Worm (Caenorhabditis elegans) whole organism, young adult: Measurements from ENCODE around the gene F59A6.2.
A peak's percentile ranks its signal among the peaks of the same experiment; 100 is the strongest.

Source experiments
- B0261.1 ChIP-seq: sonication (generic microtip); optimal IDR thresholded peaks from 2 replicates; lab custom pipeline; 2016; ENCODE audit warnings: mild to moderate bottlenecking, missing genetic modification characterization, moderate library complexity, missing compliant biosample characterization
- B0336.3 ChIP-seq: fragments of 200-800 bp; sonication (Bioruptor generic); IDR thresholded peaks from 2 replicates; pipeline ENCODE4 v1.3.6; 2022; ENCODE audit warnings: missing genetic modification characterization, missing compliant biosample characterization
- F22D6.2 ChIP-seq: sonication (generic microtip); optimal IDR thresholded peaks from 2 replicates; lab custom pipeline; 2016; ENCODE audit warnings: mild to moderate bottlenecking, missing genetic modification characterization, missing compliant biosample characterization
- F23B12.7 ChIP-seq: sonication (generic microtip); optimal IDR thresholded peaks from 2 replicates; lab custom pipeline; 2017; ENCODE audit warnings: missing genetic modification characterization, mild to moderate bottlenecking, missing compliant biosample characterization, antibody characterized with exemption, moderate library complexity; ENCODE audit not compliant: insufficient read depth
- K11D2.4 ChIP-seq: fragments of 200-800 bp; sonication (Bioruptor generic); IDR thresholded peaks from 2 replicates; pipeline ENCODE4 v1.3.6; 2022; ENCODE audit warnings: missing genetic modification reagents, missing genetic modification characterization, missing compliant biosample characterization
- T07F8.4 ChIP-seq: sonication (generic microtip); optimal IDR thresholded peaks from 2 replicates; lab custom pipeline; 2016; ENCODE audit warnings: mild to moderate bottlenecking, missing genetic modification characterization, moderate library complexity, missing compliant biosample characterization
- Y56A3A.18 ChIP-seq: fragments of 200-800 bp; sonication (Bioruptor generic); IDR thresholded peaks from 2 replicates; pipeline ENCODE4 v1.3.6; 2022; ENCODE audit warnings: missing genetic modification reagents, missing genetic modification characterization, missing compliant biosample characterization
- Y79H2A.3 ChIP-seq: fragments of 200-800 bp; sonication (Bioruptor generic); conservative IDR thresholded peaks from 2 replicates; pipeline ENCODE4 v1.3.6; 2022; ENCODE audit warnings: missing genetic modification reagents, missing genetic modification characterization, missing compliant biosample characterization
- ama-1 ChIP-seq, 3 experiments: fragments of 150-350 bp in 1 of 3; sonication (generic microtip) in 2 of 3; optimal IDR thresholded peaks; 2 replicates each; lab custom pipeline; 2014 to 2018; ENCODE audit warnings: missing biosample characterization in 2 of 3, missing genetic modification characterization in 2 of 3, missing genetic modification reagents in 2 of 3
- atf-7 ChIP-seq: sonication (generic microtip); optimal IDR thresholded peaks from 2 replicates; lab custom pipeline; 2017; ENCODE audit warnings: mild to moderate bottlenecking, missing genetic modification characterization, missing compliant biosample characterization
- athp-1 ChIP-seq: sonication (generic microtip); optimal IDR thresholded peaks from 2 replicates; lab custom pipeline; 2017; ENCODE audit warnings: mild to moderate bottlenecking, missing genetic modification characterization, missing compliant biosample characterization
- attf-3 ChIP-seq: fragments of 200-800 bp; sonication (Bioruptor generic); conservative IDR thresholded peaks from 2 replicates; pipeline ENCODE4 v1.3.6; 2022; ENCODE audit warnings: missing genetic modification reagents, missing genetic modification characterization, missing compliant biosample characterization
- ccch-3 ChIP-seq: fragments of 200-800 bp; sonication (Bioruptor generic); optimal IDR thresholded peaks from 2 replicates; lab custom pipeline; 2018; ENCODE audit warnings: mild to moderate bottlenecking, missing genetic modification characterization, missing compliant biosample characterization
- cebp-1 ChIP-seq, 2 experiments: fragments of 200-800 bp in 1 of 2; sonication (Bioruptor generic) in 1 of 2; sonication (generic microtip) in 1 of 2; IDR thresholded peaks in 1 of 2; optimal IDR thresholded peaks in 1 of 2; 2 replicates each; pipeline versions ENCODE4 v1.3.6 to Lab custom; 2017 to 2022; ENCODE audit warnings: missing compliant biosample characterization in 2 of 2, missing genetic modification characterization in 2 of 2, mild to moderate bottlenecking in 1 of 2, missing genetic modification reagents in 1 of 2, moderate library complexity in 1 of 2
- cebp-2 ChIP-seq: fragments of 200-800 bp; sonication (Bioruptor generic); IDR thresholded peaks from 2 replicates; pipeline ENCODE4 v1.3.6; 2022; ENCODE audit warnings: missing genetic modification characterization, missing compliant biosample characterization
- ceh-100 ChIP-seq: fragments of 200-800 bp; sonication (Bioruptor generic); IDR thresholded peaks from 2 replicates; pipeline ENCODE4 v1.3.6; 2022; ENCODE audit warnings: missing genetic modification reagents, missing genetic modification characterization, missing compliant biosample characterization
- ceh-27 ChIP-seq: fragments of 200-800 bp; sonication (Bioruptor generic); optimal IDR thresholded peaks from 2 replicates; lab custom pipeline; 2018; ENCODE audit warnings: mild to moderate bottlenecking, missing genetic modification characterization, moderate library complexity, missing compliant biosample characterization
- ceh-79 ChIP-seq: sonication (generic microtip); optimal IDR thresholded peaks from 2 replicates; lab custom pipeline; 2017; ENCODE audit warnings: mild to moderate bottlenecking, missing genetic modification characterization, missing compliant biosample characterization
- dpl-1 ChIP-seq: fragments of 150-350 bp; optimal IDR thresholded peaks from 2 replicates; lab custom pipeline; 2014; ENCODE audit warnings: missing biosample characterization, missing genetic modification reagents, missing genetic modification characterization
- efl-1 ChIP-seq: fragments of 150-350 bp; optimal IDR thresholded peaks from 2 replicates; lab custom pipeline; 2014; ENCODE audit warnings: missing biosample characterization, missing genetic modification reagents, missing genetic modification characterization
- ets-4 ChIP-seq: fragments of 200-800 bp; sonication (Bioruptor generic); optimal IDR thresholded peaks from 2 replicates; lab custom pipeline; 2018; ENCODE audit warnings: mild to moderate bottlenecking, missing genetic modification characterization, missing compliant biosample characterization
- hrde-1 ChIP-seq: sonication (generic microtip); optimal IDR thresholded peaks from 2 replicates; lab custom pipeline; 2016; ENCODE audit warnings: missing genetic modification characterization, mild to moderate bottlenecking, missing compliant biosample characterization, moderate library complexity, missing genotype, missing genetic modification reagents, borderline replicate concordance
- let-607 ChIP-seq, 2 experiments: fragments of 200-800 bp in 1 of 2; sonication (Bioruptor generic) in 1 of 2; sonication (generic microtip) in 1 of 2; optimal IDR thresholded peaks; 2 replicates each; lab custom pipeline; 2016 to 2018; ENCODE audit warnings: mild to moderate bottlenecking in 2 of 2, missing compliant biosample characterization in 2 of 2, missing genetic modification characterization in 2 of 2, moderate library complexity in 2 of 2, missing genotype in 1 of 2
- lin-26 ChIP-seq: fragments of 200-800 bp; sonication (Bioruptor generic); IDR thresholded peaks from 2 replicates; pipeline ENCODE4 v1.3.6; 2022; ENCODE audit warnings: missing genetic modification reagents, missing genetic modification characterization, missing compliant biosample characterization
- lin-54 ChIP-seq: fragments of 200-800 bp; sonication (Bioruptor generic); optimal IDR thresholded peaks from 2 replicates; lab custom pipeline; 2018; ENCODE audit warnings: mild to moderate bottlenecking, missing genetic modification characterization, missing compliant biosample characterization
- lir-1 ChIP-seq: fragments of 200-800 bp; sonication (Bioruptor generic); conservative IDR thresholded peaks from 2 replicates; pipeline ENCODE4 v1.3.6; 2022; ENCODE audit warnings: missing genetic modification reagents, missing genetic modification characterization, missing compliant biosample characterization
- lsl-1 ChIP-seq: fragments of 200-800 bp; sonication (Bioruptor generic); optimal IDR thresholded peaks from 2 replicates; lab custom pipeline; 2018; ENCODE audit warnings: mild to moderate bottlenecking, missing genetic modification characterization, moderate library complexity, missing compliant biosample characterization
- madf-3 ChIP-seq: fragments of 200-800 bp; sonication (Bioruptor generic); IDR thresholded peaks from 2 replicates; pipeline ENCODE4 v1.3.6; 2022; ENCODE audit warnings: missing genetic modification reagents, missing genetic modification characterization, missing compliant biosample characterization
- mel-28 ChIP-seq: sonication (generic microtip); optimal IDR thresholded peaks from 2 replicates; lab custom pipeline; 2016; ENCODE audit warnings: borderline replicate concordance, mild to moderate bottlenecking, missing genetic modification characterization, missing compliant biosample characterization
- mes-4 ChIP-seq: sonication (generic microtip); optimal IDR thresholded peaks from 2 replicates; lab custom pipeline; 2016; ENCODE audit warnings: missing genotype, missing genetic modification characterization, missing compliant biosample characterization
- mxl-1 ChIP-seq: sonication (generic microtip); optimal IDR thresholded peaks from 2 replicates; lab custom pipeline; 2016; ENCODE audit warnings: missing genetic modification characterization, missing compliant biosample characterization
- nfya-2 ChIP-seq: fragments of 200-800 bp; sonication (Bioruptor generic); IDR thresholded peaks from 2 replicates; pipeline ENCODE4 v1.3.6; 2022; ENCODE audit warnings: missing genetic modification reagents, missing genetic modification characterization, missing compliant biosample characterization
- nhr-27 ChIP-seq: fragments of 200-800 bp; sonication (Bioruptor generic); optimal IDR thresholded peaks from 2 replicates; lab custom pipeline; 2018; ENCODE audit warnings: mild to moderate bottlenecking, missing genetic modification characterization, moderate library complexity, missing compliant biosample characterization
- nhr-90 ChIP-seq: sonication (generic microtip); optimal IDR thresholded peaks from 2 replicates; lab custom pipeline; 2016; ENCODE audit warnings: missing genotype, mild to moderate bottlenecking, missing genetic modification characterization, missing compliant biosample characterization
- pbrm-1 ChIP-seq: fragments of 200-800 bp; sonication (Bioruptor generic); IDR thresholded peaks from 2 replicates; pipeline ENCODE4 v1.3.6; 2022; ENCODE audit warnings: missing genetic modification reagents, missing genetic modification characterization, missing compliant biosample characterization
- rec-8 ChIP-seq, 2 experiments: sonication (generic microtip); optimal IDR thresholded peaks; 2 replicates each; lab custom pipeline; 2016; ENCODE audit warnings: mild to moderate bottlenecking in 2 of 2, missing genetic modification characterization in 2 of 2, missing genetic modification reagents in 2 of 2, missing genotype in 2 of 2, missing biosample characterization in 1 of 2, missing compliant biosample characterization in 1 of 2, moderate library complexity in 1 of 2
- repo-1 ChIP-seq: sonication (generic microtip); optimal IDR thresholded peaks from 2 replicates; lab custom pipeline; 2017; ENCODE audit warnings: mild to moderate bottlenecking, missing genetic modification characterization, missing compliant biosample characterization
- sea-2 ChIP-seq: fragments of 200-800 bp; sonication (Bioruptor generic); IDR thresholded peaks from 2 replicates; pipeline ENCODE4 v1.3.6; 2022; ENCODE audit warnings: missing genetic modification characterization, missing compliant biosample characterization
- snpc-1.1 ChIP-seq: sonication (generic microtip); optimal IDR thresholded peaks from 2 replicates; lab custom pipeline; 2017; ENCODE audit warnings: missing genetic modification characterization, mild to moderate bottlenecking, missing compliant biosample characterization, antibody characterized with exemption, moderate library complexity, missing genotype, missing genetic modification reagents; ENCODE audit not compliant: insufficient read depth
- snpc-1.3 ChIP-seq: sonication (generic microtip); optimal IDR thresholded peaks from 2 replicates; lab custom pipeline; 2017; ENCODE audit warnings: missing genetic modification characterization, mild to moderate bottlenecking, missing compliant biosample characterization, antibody characterized with exemption, moderate library complexity, missing genotype, missing genetic modification reagents; ENCODE audit not compliant: insufficient read depth
- somi-1 ChIP-seq: fragments of 200-800 bp; sonication (Bioruptor generic); optimal IDR thresholded peaks from 2 replicates; lab custom pipeline; 2018; ENCODE audit warnings: mild to moderate bottlenecking, missing genetic modification characterization, missing compliant biosample characterization
- tbp1 ChIP-seq: fragments of 200-800 bp; sonication (Bioruptor generic); optimal IDR thresholded peaks from 2 replicates; lab custom pipeline; 2018; ENCODE audit warnings: mild to moderate bottlenecking, missing genetic modification characterization, missing compliant biosample characterization
- tbx-9 ChIP-seq: sonication (generic microtip); optimal IDR thresholded peaks from 2 replicates; lab custom pipeline; 2016; ENCODE audit warnings: borderline replicate concordance, missing genetic modification characterization, inconsistent platforms, missing compliant biosample characterization
- tlf-1 ChIP-seq: fragments of 200-800 bp; sonication (Bioruptor generic); optimal IDR thresholded peaks from 2 replicates; lab custom pipeline; 2018; ENCODE audit warnings: mild to moderate bottlenecking, missing genetic modification characterization, missing compliant biosample characterization
- xnd-1 ChIP-seq: sonication (generic microtip); optimal IDR thresholded peaks from 2 replicates; lab custom pipeline; 2016; ENCODE audit warnings: missing genotype, missing genetic modification reagents, missing genetic modification characterization, missing compliant biosample characterization
- ztf-26 ChIP-seq: sonication (generic microtip); optimal IDR thresholded peaks from 2 replicates; lab custom pipeline; 2017; ENCODE audit warnings: missing genetic modification characterization, missing compliant biosample characterization

The F59A6.2 gene

ce11 chrII:5055129-5055666 lies 40.7 kb downstream of the F59A6.2 start, which contains the start of the genes ify-1 and rpl-22 (continued):
- TF ChIP-seq ceh-79 (no peak), tlf-1 (GFP tag; lab: Kevin White, UChicago) (peak; percentile 85), F23B12.7 (tag; lab: Kevin White, UChicago) (peak; percentile 79), let-607 (tag; optimal IDR thresholded peaks at IDR 0.05; lab: Kevin White, UChicago) (peak; percentile 27 to 76), snpc-1.3 (peak; percentile 60), cebp-1 (GFP tag; IDR thresholded peaks at IDR 0.05; lab: Robert Waterston, UW) (no peak), cebp-1 (tag; optimal IDR thresholded peaks at IDR 0.05; lab: Kevin White, UChicago) (peak; percentile 76), F22D6.2 (tag; lab: Kevin White, UChicago) (no peak), lsl-1 (peak; percentile 95), nhr-27 (tag; lab: Kevin White, UChicago) (no peak), mel-28 (no peak), sea-2 (GFP tag; lab: Robert Waterston, UW) (no peak), repo-1 (tag; lab: Kevin White, UChicago) (no peak), rec-8 (tag; optimal IDR thresholded peaks at IDR 0.05; lab: Kevin White, UChicago) (no peak), ccch-3 (GFP tag; lab: Kevin White, UChicago) (no peak), attf-3 (GFP tag; lab: Robert Waterston, UW) (peak; percentile 65), ets-4 (no peak), efl-1 (GFP tag; lab: Kevin White, UChicago) (peak; percentile 80), ceh-27 (GFP tag; lab: Kevin White, UChicago) (peak; percentile 92), T07F8.4 (no peak), lin-26 (GFP tag; lab: Robert Waterston, UW) (no peak; the same call in 1 of the 2 replicates), Y56A3A.18 (peak; percentile 67; the same call in 1 of the 2 replicates), ztf-26 (tag; lab: Kevin White, UChicago) (peak; percentile 26), mes-4 (tag; lab: Kevin White, UChicago) (no peak), madf-3 (GFP tag; lab: Robert Waterston, UW) (peak; percentile 77; the same call in 1 of the 2 replicates), B0261.1 (tag; lab: Kevin White, UChicago) (peak; percentile 34), hrde-1 (peak; percentile 45), B0336.3 (GFP tag; lab: Robert Waterston, UW) (peak; percentile 68; the same call in 1 of the 2 replicates), xnd-1 (tag; lab: Kevin White, UChicago) (peak; percentile 52), tbx-9 (tag; lab: Kevin White, UChicago) (no peak), dpl-1 (peak; percentile 82), pbrm-1 (GFP tag; lab: Robert Waterston, UW) (peak; percentile 89), lir-1 (GFP tag; lab: Robert Waterston, UW) (peak; percentile 39; the same call in 1 of the 2 replicates), ceh-100 (GFP tag; lab: Robert Waterston, UW) (peak; percentile 90), athp-1 (tag; lab: Kevin White, UChicago) (peak; percentile 73), atf-7 (tag; lab: Kevin White, UChicago) (no peak), Y79H2A.3 (GFP tag; lab: Robert Waterston, UW) (no peak), nhr-90 (tag; lab: Kevin White, UChicago) (no peak), mxl-1 (tag; lab: Kevin White, UChicago) (peak; percentile 37), K11D2.4 (GFP tag; lab: Robert Waterston, UW) (peak; percentile 66; the same call in 1 of the 2 replicates), lin-54 (GFP tag; lab: Kevin White, UChicago) (peak; percentile 92), snpc-1.1 (peak; percentile 81), nfya-2 (GFP tag; lab: Robert Waterston, UW) (no peak), ama-1 (optimal IDR thresholded peaks at IDR 0.05; lab: Kevin White, UChicago) (no peak), ama-1 (GFP tag; optimal IDR thresholded peaks at IDR 0.05; lab: Kevin White, UChicago) (no peak), cebp-2 (GFP tag; lab: Robert Waterston, UW) (no peak), somi-1 (no peak), tbp1 (GFP tag; lab: Kevin White, UChicago) (peak; percentile 73)
